Fruit fly (Drosophila melanogaster) Kc167 (cell line): ENCODE results near the gene D19A.

Source experiments
- h ChIP-seq: fragments of >200 bp; optimal IDR thresholded peaks from 3 replicates; lab custom pipeline; 2018; ENCODE audit warnings: missing external identifiers
- psq ChIP-seq: fragments of >200 bp; optimal IDR thresholded peaks from 2 replicates; lab custom pipeline; 2017; ENCODE audit warnings: missing external identifiers

DNA sequence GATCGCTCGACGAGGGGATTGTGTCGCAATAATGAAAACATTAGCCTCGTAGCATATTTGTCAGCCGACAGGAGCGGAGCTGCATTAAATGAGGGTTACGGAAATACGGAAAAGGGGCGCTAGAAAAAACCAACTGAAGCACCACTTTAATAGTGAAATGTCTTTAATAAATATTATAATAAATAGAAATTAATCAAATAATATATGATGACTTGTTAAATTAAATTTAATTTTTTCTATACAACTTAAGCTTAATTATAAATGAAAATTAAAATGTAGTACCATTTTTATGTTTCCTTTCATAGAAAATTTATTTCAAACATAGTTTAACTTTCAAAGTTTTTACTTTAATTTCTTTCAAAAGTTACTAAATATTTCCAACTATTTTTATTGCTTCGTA lies 26.9 kb downstream of the D19A start:
- TF ChIP-seq psq (no peak), h (no peak)
